Worm (Caenorhabditis elegans) whole organism, L4 larva: ENCODE results near the gene T22B7.22.

Experiments
- D1046.2 ChIP-seq: fragments of 200-800 bp; sonication (Bioruptor generic); IDR thresholded peaks from 2 replicates; pipeline ENCODE4 v1.3.6; 2022; ENCODE audit warnings: missing genetic modification characterization, missing compliant biosample characterization
- R02D3.7 ChIP-seq: fragments of 150-350 bp; sonication (generic microtip); optimal IDR thresholded peaks from 3 replicates; lab custom pipeline; 2014; ENCODE audit warnings: missing biosample characterization, missing genetic modification characterization
- T20F7.1 ChIP-seq: fragments of 200-800 bp; sonication (Bioruptor generic); optimal IDR thresholded peaks from 2 replicates; lab custom pipeline; 2018; ENCODE audit warnings: mild to moderate bottlenecking, missing genetic modification characterization, missing compliant biosample characterization
- T26A8.4 ChIP-seq: fragments of 200-800 bp; sonication (Bioruptor generic); IDR thresholded peaks from 2 replicates; pipeline ENCODE4 v1.3.6; 2022; ENCODE audit warnings: missing genetic modification characterization, missing compliant biosample characterization
- aha-1 ChIP-seq: fragments of 150-350 bp; peaks from one replicate; lab custom pipeline; 2014; ENCODE audit warnings: missing biosample characterization, missing genetic modification characterization
- arid-1 ChIP-seq: fragments of 200-800 bp; sonication (Bioruptor generic); conservative IDR thresholded peaks from 2 replicates; pipeline ENCODE4 v1.3.6; 2022; ENCODE audit warnings: missing genetic modification reagents, missing genetic modification characterization, missing compliant biosample characterization
- ceh-28 ChIP-seq: fragments of 150-350 bp; optimal IDR thresholded peaks from 2 replicates; lab custom pipeline; 2014; ENCODE audit warnings: missing biosample characterization, missing genetic modification reagents, missing genetic modification characterization
- ceh-44 ChIP-seq: fragments of 200-800 bp; sonication (Bioruptor generic); IDR thresholded peaks from 2 replicates; pipeline ENCODE4 v1.3.6; 2022; ENCODE audit warnings: missing genetic modification reagents, missing genetic modification characterization, missing compliant biosample characterization
- ceh-62 ChIP-seq: sonication (generic microtip); optimal IDR thresholded peaks from 2 replicates; lab custom pipeline; 2017; ENCODE audit warnings: missing biosample characterization, missing genetic modification characterization
- ces-1 ChIP-seq: fragments of 150-350 bp; sonication (generic microtip); optimal IDR thresholded peaks from 4 replicates; lab custom pipeline; 2014; ENCODE audit warnings: missing biosample characterization, missing genetic modification reagents, missing genetic modification characterization
- ctbp-1 ChIP-seq: fragments of 200-800 bp; sonication (Bioruptor generic); IDR thresholded peaks from 2 replicates; pipeline ENCODE4 v1.3.6; 2022; ENCODE audit warnings: missing genetic modification reagents, missing genetic modification characterization, missing compliant biosample characterization
- daf-12 ChIP-seq: fragments of 150-350 bp; optimal IDR thresholded peaks from 2 replicates; lab custom pipeline; 2014; ENCODE audit warnings: missing biosample characterization, missing genetic modification reagents, missing genetic modification characterization
- daf-16 ChIP-seq, 3 experiments: sonication (generic microtip); optimal IDR thresholded peaks; 2 replicates each; lab custom pipeline; 2016 to 2017; ENCODE audit warnings: missing genetic modification characterization in 3 of 3, missing genetic modification reagents in 3 of 3, mild to moderate bottlenecking in 2 of 3, missing compliant biosample characterization in 2 of 3, missing biosample characterization in 1 of 3, moderate library complexity in 1 of 3
- daf-8 ChIP-seq: fragments of 200-800 bp; sonication (Bioruptor generic); IDR thresholded peaks from 2 replicates; pipeline ENCODE4 v1.3.6; 2022; ENCODE audit warnings: missing genetic modification characterization, missing compliant biosample characterization
- dmd-6 ChIP-seq: fragments of 200-800 bp; sonication (Bioruptor generic); IDR thresholded peaks from 2 replicates; pipeline ENCODE4 v1.3.6; 2022; ENCODE audit warnings: missing genetic modification reagents, missing genetic modification characterization, missing compliant biosample characterization
- egl-43 ChIP-seq: fragments of 200-800 bp; sonication (Bioruptor generic); IDR thresholded peaks from 2 replicates; pipeline ENCODE4 v1.3.6; 2022; ENCODE audit warnings: missing genetic modification reagents, missing genetic modification characterization, missing compliant biosample characterization
- gei-8 ChIP-seq: fragments of 200-800 bp; sonication (Bioruptor generic); optimal IDR thresholded peaks from 2 replicates; lab custom pipeline; 2018; ENCODE audit warnings: mild to moderate bottlenecking, missing genetic modification characterization, missing compliant biosample characterization
- hif-1 ChIP-seq, 2 experiments: sonication (generic microtip); optimal IDR thresholded peaks; 2 replicates each; lab custom pipeline; 2016 to 2017; ENCODE audit warnings: missing compliant biosample characterization in 2 of 2, missing genetic modification characterization in 2 of 2, missing genetic modification reagents in 2 of 2, missing genotype in 2 of 2, mild to moderate bottlenecking in 1 of 2
- hlh-11 ChIP-seq: fragments of 200-800 bp; sonication (Bioruptor generic); optimal IDR thresholded peaks from 2 replicates; lab custom pipeline; 2018; ENCODE audit warnings: mild to moderate bottlenecking, missing genetic modification characterization, missing compliant biosample characterization
- hlh-30 ChIP-seq: sonication (generic microtip); optimal IDR thresholded peaks from 2 replicates; lab custom pipeline; 2017; ENCODE audit warnings: antibody characterized with exemption, mild to moderate bottlenecking, missing genetic modification characterization, missing compliant biosample characterization; ENCODE audit not compliant: insufficient read depth
- lin-1 ChIP-seq: fragments of 200-800 bp; sonication (Bioruptor generic); IDR thresholded peaks from 2 replicates; pipeline ENCODE4 v1.3.6; 2022; ENCODE audit warnings: missing genetic modification reagents, missing genetic modification characterization, missing compliant biosample characterization
- lin-29 ChIP-seq: fragments of 200-800 bp; sonication (Bioruptor generic); IDR thresholded peaks from 2 replicates; pipeline ENCODE4 v1.3.6; 2022; ENCODE audit warnings: missing genetic modification reagents, missing genetic modification characterization, missing compliant biosample characterization
- lsy-2 ChIP-seq, 2 experiments: fragments of 150-350 bp in 1 of 2; sonication (generic microtip) in 1 of 2; optimal IDR thresholded peaks; 2 replicates each; lab custom pipeline; 2014 to 2017; ENCODE audit warnings: missing biosample characterization in 2 of 2, missing genetic modification characterization in 2 of 2
- madf-5 ChIP-seq, 2 experiments: fragments of 200-800 bp; sonication (Bioruptor generic); IDR thresholded peaks; 2 replicates each; pipeline ENCODE4 v1.3.6; 2022; ENCODE audit warnings: missing compliant biosample characterization in 2 of 2, missing genetic modification characterization in 2 of 2
- madf-9 ChIP-seq: fragments of 200-800 bp; sonication (Bioruptor generic); conservative IDR thresholded peaks from 2 replicates; pipeline ENCODE4 v1.3.6; 2022; ENCODE audit warnings: missing genetic modification reagents, missing genetic modification characterization, missing compliant biosample characterization
- mdl-1 ChIP-seq, 2 experiments: fragments of 150-350 bp in 1 of 2; sonication (generic microtip) in 1 of 2; optimal IDR thresholded peaks; 2 replicates each; lab custom pipeline; 2014 to 2017; ENCODE audit warnings: missing biosample characterization in 2 of 2, missing genetic modification characterization in 2 of 2
- mdt-29 ChIP-seq: fragments of 200-800 bp; sonication (Bioruptor generic); IDR thresholded peaks from 2 replicates; pipeline ENCODE4 v1.3.6; 2022; ENCODE audit warnings: missing genetic modification reagents, missing genetic modification characterization, missing compliant biosample characterization
- mep-1 ChIP-seq: fragments of 150-350 bp; sonication (generic microtip); optimal IDR thresholded peaks from 3 replicates; lab custom pipeline; 2014; ENCODE audit warnings: missing biosample characterization, missing genetic modification characterization
- mes-2 ChIP-seq: sonication (generic microtip); optimal IDR thresholded peaks from 2 replicates; lab custom pipeline; 2016; ENCODE audit warnings: missing genotype, mild to moderate bottlenecking, missing genetic modification characterization, missing compliant biosample characterization; ENCODE audit not compliant: poor library complexity, severe bottlenecking
- mxl-3 ChIP-seq: fragments of 200-800 bp; sonication (Bioruptor generic); optimal IDR thresholded peaks from 2 replicates; lab custom pipeline; 2018; ENCODE audit warnings: mild to moderate bottlenecking, missing genetic modification characterization, missing compliant biosample characterization
- nhr-10 ChIP-seq: fragments of 150-350 bp; optimal IDR thresholded peaks from 2 replicates; lab custom pipeline; 2014; ENCODE audit warnings: missing biosample characterization, missing genetic modification characterization
- nhr-25 ChIP-seq: sonication (generic microtip); optimal IDR thresholded peaks from 2 replicates; lab custom pipeline; 2017; ENCODE audit warnings: missing genetic modification characterization, mild to moderate bottlenecking, missing compliant biosample characterization, antibody characterized with exemption, moderate library complexity, borderline replicate concordance; ENCODE audit not compliant: insufficient read depth
- nhr-28 ChIP-seq: fragments of 150-350 bp; optimal IDR thresholded peaks from 2 replicates; lab custom pipeline; 2014; ENCODE audit warnings: missing biosample characterization, missing genetic modification characterization
- nhr-41 ChIP-seq: fragments of 200-800 bp; sonication (Bioruptor generic); IDR thresholded peaks from 2 replicates; pipeline ENCODE4 v1.3.6; 2022; ENCODE audit warnings: missing genetic modification reagents, missing genetic modification characterization, missing compliant biosample characterization
- nhr-42 ChIP-seq: fragments of 200-800 bp; sonication (Bioruptor generic); IDR thresholded peaks from 2 replicates; pipeline ENCODE4 v1.3.6; 2022; ENCODE audit warnings: missing genetic modification characterization, missing compliant biosample characterization
- nhr-48 ChIP-seq: sonication (generic microtip); optimal IDR thresholded peaks from 2 replicates; lab custom pipeline; 2016; ENCODE audit warnings: mild to moderate bottlenecking, missing genetic modification characterization, missing compliant biosample characterization
- nhr-77 ChIP-seq: fragments of 150-350 bp; optimal IDR thresholded peaks from 2 replicates; lab custom pipeline; 2014; ENCODE audit warnings: missing biosample characterization, missing genetic modification characterization
- php-3 ChIP-seq: fragments of 200-800 bp; sonication (Bioruptor generic); IDR thresholded peaks from 2 replicates; pipeline ENCODE4 v1.3.6; 2022; ENCODE audit warnings: missing genetic modification reagents, missing genetic modification characterization, missing compliant biosample characterization
- pqm-1 ChIP-seq: sonication (generic microtip); optimal IDR thresholded peaks from 2 replicates; lab custom pipeline; 2017; ENCODE audit warnings: missing biosample characterization, missing genetic modification characterization
- set-16 ChIP-seq: fragments of 200-800 bp; sonication (Bioruptor generic); IDR thresholded peaks from 2 replicates; pipeline ENCODE4 v1.3.6; 2022; ENCODE audit warnings: missing genetic modification reagents, missing genetic modification characterization, missing compliant biosample characterization
- tra-1 ChIP-seq: fragments of 200-800 bp; sonication (Bioruptor generic); IDR thresholded peaks from 2 replicates; pipeline ENCODE4 v1.3.6; 2022; ENCODE audit warnings: missing genetic modification reagents, missing genetic modification characterization, missing compliant biosample characterization
- unc-39 ChIP-seq: sonication (generic microtip); optimal IDR thresholded peaks from 2 replicates; lab custom pipeline; 2017; ENCODE audit warnings: missing biosample characterization, missing genetic modification characterization
- unc-62 ChIP-seq, 3 experiments: fragments of 150-350 bp in 1 of 3; sonication (generic microtip); optimal IDR thresholded peaks in 2 of 3; peaks in 1 of 3; 1 replicate in 1 of 3; 2 replicates in 2 of 3; lab custom pipeline; 2014 to 2017; ENCODE audit warnings: missing biosample characterization in 3 of 3, missing genetic modification characterization in 3 of 3, missing genetic modification reagents in 3 of 3, missing genotype in 1 of 3
- vab-7 ChIP-seq: fragments of 200-800 bp; sonication (Bioruptor generic); IDR thresholded peaks from 2 replicates; pipeline ENCODE4 v1.3.6; 2022; ENCODE audit warnings: missing genetic modification reagents, missing genetic modification characterization, missing compliant biosample characterization
- zag-1 ChIP-seq: fragments of 150-350 bp; optimal IDR thresholded peaks from 2 replicates; lab custom pipeline; 2014; ENCODE audit warnings: missing biosample characterization, missing genetic modification characterization
- zfp-2 ChIP-seq: sonication (generic microtip); optimal IDR thresholded peaks from 2 replicates; lab custom pipeline; 2016; ENCODE audit warnings: mild to moderate bottlenecking, missing genetic modification characterization, missing compliant biosample characterization
- ztf-11 ChIP-seq: fragments of 150-350 bp; optimal IDR thresholded peaks from 2 replicates; lab custom pipeline; 2014; ENCODE audit warnings: missing biosample characterization, missing genetic modification characterization
- ztf-7 ChIP-seq: fragments of 150-350 bp; optimal IDR thresholded peaks from 2 replicates; lab custom pipeline; 2014; ENCODE audit warnings: missing biosample characterization, missing genetic modification characterization

T22B7.22 gene

ce11 chrX:5695416-5695815 lies 35.6 kb downstream of the T22B7.22 start (continued):
- TF ChIP-seq egl-43 (no peak), arid-1 (GFP tag; lab: Robert Waterston, UW) (no peak), hlh-11 (tag; lab: Kevin White, UChicago) (peak; percentile 56), madf-9 (GFP tag; lab: Robert Waterston, UW) (no peak), ceh-62 (no peak), lin-29 (GFP tag; lab: Robert Waterston, UW) (no peak), hif-1 (tag; optimal IDR thresholded peaks at IDR 0.05; lab: Kevin White, UChicago) (no peak), zag-1 (tag; lab: Kevin White, UChicago) (no peak)

ce11 chrX:5696197-5696596 lies 36.4 kb downstream of the T22B7.22 start:
- no peak for TF ChIP-seq zfp-2 (tag; lab: Kevin White, UChicago)
- 0 out of 2 replicates have a peak, but pooled peaks have one; percentile 18 for TF ChIP-seq T26A8.4 (GFP tag; lab: Robert Waterston, UW)
- TF ChIP-seq mdt-29 (GFP tag; lab: Robert Waterston, UW), result peak; percentile 72
- TF ChIP-seq ztf-11 (tag; lab: Kevin White, UChicago), result no peak
- peak in 1 of 2 experiments; percentile 2 for TF ChIP-seq daf-16 (GFP tag; optimal IDR thresholded peaks at IDR 0.05; lab: Kevin White, UChicago)
- TF ChIP-seq daf-16 (tag; optimal IDR thresholded peaks at IDR 0.05; lab: Kevin White, UChicago), result peak; percentile 77
- TF ChIP-seq hlh-30, result peak; percentile 89
- TF ChIP-seq gei-8 (GFP tag; lab: Kevin White, UChicago), result no peak
- TF ChIP-seq daf-8 (GFP tag; lab: Robert Waterston, UW), result no peak
- peak; percentile 35; the same call in 1 of the 2 replicates for TF ChIP-seq set-16 (GFP tag; lab: Robert Waterston, UW)
- peak; percentile 66 for TF ChIP-seq nhr-77 (tag; lab: Kevin White, UChicago)
- peak; percentile 38 for TF ChIP-seq mes-2 (tag; lab: Kevin White, UChicago)
- no peak for TF ChIP-seq daf-12 (tag; lab: Kevin White, UChicago)
- peak; percentile 35; the same call in 1 of the 2 replicates for TF ChIP-seq lin-1
- peak; percentile 16 for TF ChIP-seq nhr-48 (tag; lab: Kevin White, UChicago)
- 0 out of 2 replicates have a peak, but pooled peaks have one; percentile 48 for TF ChIP-seq php-3 (GFP tag; lab: Robert Waterston, UW)
- TF ChIP-seq ctbp-1 (GFP tag; lab: Robert Waterston, UW), result 0 out of 2 replicates have a peak, but pooled peaks have one; percentile 44
- peak; percentile 48 for TF ChIP-seq nhr-25
- TF ChIP-seq nhr-41 (GFP tag; lab: Robert Waterston, UW), result 0 out of 2 replicates have a peak, but pooled peaks have one; percentile 48
- TF ChIP-seq ceh-44 (GFP tag; lab: Robert Waterston, UW), result no peak
- TF ChIP-seq nhr-42, result 0 out of 2 replicates have a peak, but pooled peaks have one; percentile 53
- TF ChIP-seq dmd-6 (GFP tag; lab: Robert Waterston, UW), result peak; percentile 90
- TF ChIP-seq ces-1 (GFP tag; lab: Kevin White, UChicago), result no peak
- TF ChIP-seq ztf-7 (tag; lab: Kevin White, UChicago), result no peak
- no peak for TF ChIP-seq R02D3.7 (tag; lab: Kevin White, UChicago)
- peak; percentile 53 for TF ChIP-seq nhr-10 (tag; lab: Kevin White, UChicago)
- no peak for TF ChIP-seq ceh-28 (tag; lab: Kevin White, UChicago)
- peak in 1 of 2 experiments; percentile 75 for TF ChIP-seq mdl-1 (tag; optimal IDR thresholded peaks at IDR 0.05; lab: Kevin White, UChicago)
- TF ChIP-seq madf-5 (GFP tag; IDR thresholded peaks at IDR 0.05; lab: Robert Waterston, UW), result no peak
- TF ChIP-seq lsy-2 (tag; optimal IDR thresholded peaks at IDR 0.05; lab: Kevin White, UChicago), result peak; percentile 15 to 35
- 0 out of 2 replicates have a peak, but pooled peaks have one; percentile 26 for TF ChIP-seq tra-1 (GFP tag; lab: Robert Waterston, UW)
- peak in 1 of 2 experiments; percentile 61 for TF ChIP-seq unc-62 (GFP tag; optimal IDR thresholded peaks at IDR 0.05 in 1 of 2; lab: Kevin White, UChicago)
- TF ChIP-seq unc-62 (tag; optimal IDR thresholded peaks at IDR 0.05; lab: Kevin White, UChicago), result no peak
- TF ChIP-seq mxl-3 (GFP tag; lab: Kevin White, UChicago), result peak; percentile 78
- no peak for TF ChIP-seq zag-1 (tag; lab: Kevin White, UChicago)
- TF ChIP-seq vab-7 (GFP tag; lab: Robert Waterston, UW), result no peak
- peak; percentile 21 for TF ChIP-seq T20F7.1 (GFP tag; lab: Kevin White, UChicago)
- TF ChIP-seq unc-39 (tag; lab: Kevin White, UChicago), result no peak
- TF ChIP-seq pqm-1 (tag; lab: Kevin White, UChicago), result peak; percentile 65
- TF ChIP-seq D1046.2 (GFP tag; lab: Robert Waterston, UW), result no peak
- TF ChIP-seq mep-1 (tag; lab: Kevin White, UChicago), result peak; percentile 58
- TF ChIP-seq nhr-28, result peak; percentile 89
- TF ChIP-seq aha-1 (tag; lab: Kevin White, UChicago), result peak; percentile 78
